Fruit fly (Drosophila melanogaster) whole organism, pupa: ENCODE data around the gene Seipin.

Source experiments
- CG15710 ChIP-seq: fragments of 200-800 bp; sonication (Bioruptor generic); optimal IDR thresholded peaks from 2 replicates; lab custom pipeline; 2018; ENCODE audit warnings: missing biosample characterization, mild to moderate bottlenecking, missing genetic modification characterization, moderate library complexity
- CG34367 ChIP-seq: fragments of 200-800 bp; sonication (Bioruptor generic); optimal IDR thresholded peaks from 2 replicates; lab custom pipeline; 2018; ENCODE audit warnings: missing biosample characterization, mild to moderate bottlenecking, missing genetic modification characterization
- CG9948 ChIP-seq: fragments of 200-800 bp; sonication (Bioruptor generic); optimal IDR thresholded peaks from 2 replicates; lab custom pipeline; 2018; ENCODE audit warnings: missing biosample characterization, mild to moderate bottlenecking, missing genetic modification characterization, moderate library complexity
- EcR ChIP-seq: fragments of 200-800 bp; sonication (Bioruptor generic); optimal IDR thresholded peaks from 3 replicates; lab custom pipeline; 2019; ENCODE audit warnings: missing biosample characterization, missing genetic modification characterization, mild to moderate bottlenecking, moderate library complexity, missing genetic modification reagents
- Pif1A ChIP-seq: fragments of 200-800 bp; sonication (Bioruptor generic); optimal IDR thresholded peaks from 3 replicates; lab custom pipeline; 2016; ENCODE audit warnings: missing biosample characterization, missing genetic modification characterization
- rn ChIP-seq: fragments of 200-800 bp; sonication (Bioruptor generic); IDR thresholded peaks from 2 replicates; pipeline ENCODE4 v1.3.6; 2022; ENCODE audit warnings: missing biosample characterization, missing genetic modification characterization

- TF ChIP-seq CG34367 (no peak), EcR (GFP tag; lab: Kevin White, UChicago) (peak; percentile 46), Pif1A (GFP tag; lab: Kevin White, UChicago) (no peak), CG9948 (no peak), CG15710 (tag; lab: Kevin White, UChicago) (no peak), rn (GFP tag; lab: Robert Waterston, UW) (no peak)
Observed at dm6 chrX:2590607-2591006, 29.0 kb upstream of the Seipin start.
